Fruit fly (Drosophila melanogaster): ENCODE measurements around the gene CG7290.

CG7290 gene

dm6 chr3L:20186294-20187020, 19.4 kb downstream of the CG7290 start (continued):
- TF ChIP-seq Gug (GFP tag; IDR thresholded peaks at IDR 0.05) (no peak), CG11294 (GFP tag; IDR thresholded peaks at IDR 0.05) (no peak), dsx (GFP tag; optimal IDR thresholded peaks at IDR 0.05; ENCODE audit: poor library complexity, severe bottlenecking) (peak; percentile 42), CG7368 (GFP tag; optimal IDR thresholded peaks at IDR 0.05) (no peak), Hr4 (GFP tag; optimal IDR thresholded peaks at IDR 0.05) (no peak), Smox (GFP tag; optimal IDR thresholded peaks at IDR 0.05) (no peak), CG10631 (GFP tag; optimal IDR thresholded peaks at IDR 0.05) (peak; percentile 21), salr (GFP tag; optimal IDR thresholded peaks at IDR 0.05) (no peak)

dm6 chr3L:20185886-20186285, 20.0 kb downstream of the CG7290 start:
- no peak for TF ChIP-seq CG34406 (GFP tag; optimal IDR thresholded peaks at IDR 0.05)
- TF ChIP-seq Ets21C (GFP tag; optimal IDR thresholded peaks at IDR 0.05) = no peak
- TF ChIP-seq esn (GFP tag; optimal IDR thresholded peaks at IDR 0.05) = no peak
- no peak for TF ChIP-seq vri (GFP tag; optimal IDR thresholded peaks at IDR 0.05)
- peak; percentile 65 for TF ChIP-seq Eip78C (GFP tag)
- peak; percentile 62 for TF ChIP-seq Blimp-1 (GFP tag; optimal IDR thresholded peaks at IDR 0.05)

- TF ChIP-seq Smox (GFP tag; optimal IDR thresholded peaks at IDR 0.05) (peak; percentile 54), Eip78C (GFP tag) (peak; percentile 95), Gug (GFP tag; IDR thresholded peaks at IDR 0.05) (no peak), CG32006 (GFP tag; optimal IDR thresholded peaks at IDR 0.05) (peak; percentile 87), CG15336 (GFP tag; IDR thresholded peaks at IDR 0.05) (peak; percentile 71), CG6854 (GFP tag; optimal IDR thresholded peaks at IDR 0.05) (no peak), spab (GFP tag; optimal IDR thresholded peaks at IDR 0.05) (peak; percentile 31), esn (GFP tag; optimal IDR thresholded peaks at IDR 0.05) (peak; percentile 63), Hr39 (GFP tag; optimal IDR thresholded peaks at IDR 0.05) (peak; percentile 48), ss (GFP tag; optimal IDR thresholded peaks at IDR 0.05) (peak; percentile 39 to 68), Blimp-1 (GFP tag; optimal IDR thresholded peaks at IDR 0.05) (no peak), achi (GFP tag; optimal IDR thresholded peaks at IDR 0.05) (peak; percentile 73), CG4318 (GFP tag; optimal IDR thresholded peaks at IDR 0.05) (peak; percentile 51), CG9139 (GFP tag; optimal IDR thresholded peaks at IDR 0.05) (no peak), dsx (GFP tag; optimal IDR thresholded peaks at IDR 0.05; ENCODE audit: poor library complexity, severe bottlenecking) (peak; percentile 41), CG6163 (GFP tag; IDR thresholded peaks at IDR 0.05) (0 out of 3 replicates have a peak, but pooled peaks have one; percentile 42), Sox14 (GFP tag; optimal IDR thresholded peaks at IDR 0.05) (peak; percentile 69), Hr38 (GFP tag; optimal IDR thresholded peaks at IDR 0.05) (no peak), fkh (GFP tag; optimal IDR thresholded peaks at IDR 0.05) (no peak), CG8319 (GFP tag; optimal IDR thresholded peaks at IDR 0.05) (no peak), CG8632 (GFP tag; optimal IDR thresholded peaks at IDR 0.05) (peak; percentile 72), net (GFP tag; optimal IDR thresholded peaks at IDR 0.05) (peak; percentile 70), Lpt (GFP tag; optimal IDR thresholded peaks at IDR 0.05) (peak; percentile 11), CG11902 (GFP tag; optimal IDR thresholded peaks at IDR 0.05) (no peak), CG1621 (tag; optimal IDR thresholded peaks at IDR 0.05) (peak; percentile 66), topi (GFP tag; optimal IDR thresholded peaks at IDR 0.05) (peak; percentile 54), CG3919 (GFP tag; optimal IDR thresholded peaks at IDR 0.05) (peak; percentile 28), OdsH (GFP tag; optimal IDR thresholded peaks at IDR 0.05) (peak; percentile 81), Eip93F (GFP tag; optimal IDR thresholded peaks at IDR 0.05) (no peak), CG10669 (GFP tag; optimal IDR thresholded peaks at IDR 0.05) (peak; percentile 45), CG16779 (tag; optimal IDR thresholded peaks at IDR 0.05) (no peak), CG11762 (GFP tag; optimal IDR thresholded peaks at IDR 0.05; ENCODE audit: insufficient read depth) (no peak), CG10631 (GFP tag; optimal IDR thresholded peaks at IDR 0.05) (peak; percentile 67), svp (GFP tag) (peak; percentile 77), Ets96B (tag; optimal IDR thresholded peaks at IDR 0.05) (peak; percentile 60), fd85E (GFP tag; optimal IDR thresholded peaks at IDR 0.05) (no peak), Met (GFP tag; optimal IDR thresholded peaks at IDR 0.05) (peak; percentile 65), salr (GFP tag; optimal IDR thresholded peaks at IDR 0.05) (peak; percentile 32 to 65), eg (GFP tag; IDR thresholded peaks at IDR 0.05) (no peak)
Measured at dm6 chr3L:20185206-20185868, 20.5 kb downstream of the CG7290 start.

All from whole organism, prepupa.